3 fruit fly cellular contexts compared by ENCODE assay signal in genomic region chr2L:7148919-7149318, dm6.
TF ChIP-seq lines count a peak whose summit lies in the region.

No protein-coding gene starts in this region.

- TF ChIP-seq CTCF in whole organism, embryonic (GFP tag; optimal IDR thresholded peaks at IDR 0.05; lab: Kevin White, UChicago), result no peak

TF ChIP-seq in whole organism, embryonic, 481 proteins besides CTCF, POLR2A, EP300 and RAD21 (continues in another document):
- TF ChIP-seq br (optimal IDR thresholded peaks at IDR 0.05; lab: Kevin White, UChicago), result no peak
- TF ChIP-seq chn (GFP tag; optimal IDR thresholded peaks at IDR 0.05; lab: Kevin White, UChicago), result peak; percentile 53
- peak; percentile 24 for TF ChIP-seq gsb-n (tag; optimal IDR thresholded peaks at IDR 0.05; lab: Kevin White, UChicago)
- 0 out of 2 replicates have a peak, but pooled peaks have one; percentile 15 for TF ChIP-seq dimm (GFP tag; IDR thresholded peaks at IDR 0.05; lab: Robert Waterston, UW)
- TF ChIP-seq nerfin-1 (tag; optimal IDR thresholded peaks at IDR 0.05; lab: Kevin White, UChicago), result no peak
- no peak for TF ChIP-seq da (GFP tag; optimal IDR thresholded peaks at IDR 0.05; lab: Kevin White, UChicago)
- TF ChIP-seq CG11456 (GFP tag; IDR thresholded peaks at IDR 0.05; lab: Robert Waterston, UW), result no peak
- no peak for TF ChIP-seq amos (GFP tag; IDR thresholded peaks at IDR 0.05; lab: Robert Waterston, UW; ENCODE audit: partially characterized antibody)
- TF ChIP-seq bowl (GFP tag; IDR thresholded peaks at IDR 0.05; lab: Robert Waterston, UW), result no peak
- TF ChIP-seq CG8290 (GFP tag; optimal IDR thresholded peaks at IDR 0.05; lab: Kevin White, UChicago), result no peak
- TF ChIP-seq CG8290 (tag; optimal IDR thresholded peaks at IDR 0.05; lab: Kevin White, UChicago), result peak in 1 of 2 experiments; percentile 25
- TF ChIP-seq HLH4C (GFP tag; IDR thresholded peaks at IDR 0.05; lab: Robert Waterston, UW; ENCODE audit: partially characterized antibody), result no peak
- TF ChIP-seq CG7271 (tag; optimal IDR thresholded peaks at IDR 0.05; lab: Kevin White, UChicago), result no peak
- TF ChIP-seq dmrt11E (tag; optimal IDR thresholded peaks at IDR 0.05; lab: Kevin White, UChicago), result peak; percentile 54
- TF ChIP-seq CG6254 (GFP tag; optimal IDR thresholded peaks at IDR 0.05; lab: Kevin White, UChicago), result no peak
- peak; percentile 45; the same call in 1 of the 2 replicates for TF ChIP-seq CG10366 (GFP tag; IDR thresholded peaks at IDR 0.05; lab: Robert Waterston, UW)
- 0 out of 2 replicates have a peak, but pooled peaks have one; percentile 19 for TF ChIP-seq Drgx (GFP tag; IDR thresholded peaks at IDR 0.05; lab: Robert Waterston, UW)
- TF ChIP-seq Awh (GFP tag; IDR thresholded peaks at IDR 0.05; lab: Robert Waterston, UW), result 0 out of 2 replicates have a peak, but pooled peaks have one; percentile 15
- no peak for TF ChIP-seq CG15479 (GFP tag; optimal IDR thresholded peaks at IDR 0.05; lab: Kevin White, UChicago)
- TF ChIP-seq nmo (GFP tag; optimal IDR thresholded peaks at IDR 0.05; lab: Kevin White, UChicago), result peak; percentile 45
- no peak for TF ChIP-seq CG31365 (tag; optimal IDR thresholded peaks at IDR 0.05; lab: Kevin White, UChicago)
- TF ChIP-seq CG13624 (GFP tag; optimal IDR thresholded peaks at IDR 0.05; lab: Kevin White, UChicago), result no peak
- TF ChIP-seq CG17359 (tag; optimal IDR thresholded peaks at IDR 0.05; lab: Kevin White, UChicago), result peak; percentile 48
- TF ChIP-seq CG18599 (GFP tag; optimal IDR thresholded peaks at IDR 0.05; lab: Kevin White, UChicago), result no peak
- peak; percentile 31 for TF ChIP-seq CG12769 (tag; optimal IDR thresholded peaks at IDR 0.05; lab: Kevin White, UChicago)
- TF ChIP-seq CG6689 (GFP tag; IDR thresholded peaks at IDR 0.05; lab: Robert Waterston, UW), result peak; percentile 44; the same call in 1 of the 2 replicates
- peak; percentile 3 for TF ChIP-seq ewg (GFP tag; optimal IDR thresholded peaks at IDR 0.05; lab: Kevin White, UChicago)
- no peak for TF ChIP-seq CG2202 (tag; optimal IDR thresholded peaks at IDR 0.05; lab: Kevin White, UChicago)
- peak; percentile 30 for TF ChIP-seq Chrac-16 (GFP tag; optimal IDR thresholded peaks at IDR 0.05; lab: Kevin White, UChicago)

TF ChIP-seq in whole organism, prepupa, 60 proteins besides CTCF, POLR2A, EP300 and RAD21:
- TF ChIP-seq Smox (GFP tag; optimal IDR thresholded peaks at IDR 0.05; lab: Kevin White, UChicago) (no peak), Hr39 (GFP tag; optimal IDR thresholded peaks at IDR 0.05; lab: Kevin White, UChicago) (no peak), Hr4 (GFP tag; optimal IDR thresholded peaks at IDR 0.05; lab: Kevin White, UChicago) (peak; percentile 10), eg (GFP tag; IDR thresholded peaks at IDR 0.05; lab: Robert Waterston, UW) (peak; percentile 53; the same call in 1 of the 3 replicates), CG6163 (GFP tag; IDR thresholded peaks at IDR 0.05; lab: Robert Waterston, UW) (0 out of 3 replicates have a peak, but pooled peaks have one; percentile 35), CG32006 (GFP tag; optimal IDR thresholded peaks at IDR 0.05; lab: Kevin White, UChicago) (peak; percentile 5)

TF ChIP-seq in whole organism, pupa, 21 proteins besides CTCF, POLR2A, EP300 and RAD21:
- no peak for TF ChIP-seq Ets98B (GFP tag; IDR thresholded peaks at IDR 0.05; lab: Robert Waterston, UW)
- no peak for TF ChIP-seq rn (GFP tag; IDR thresholded peaks at IDR 0.05; lab: Robert Waterston, UW)
- TF ChIP-seq CG32121 (GFP tag; IDR thresholded peaks at IDR 0.05; lab: Robert Waterston, UW), result no peak
- peak; percentile 49 for TF ChIP-seq CG4496 (GFP tag; IDR thresholded peaks at IDR 0.05; lab: Robert Waterston, UW)

Comparison
In these comparisons a context has a peak if more than half of its experiments do, and no peak if none do; other contexts are left out.
1. Of the 7 proteins assayed by ChIP-seq in both whole organism, embryonic and whole organism, prepupa: peak only in whole organism, embryonic: Blimp-1, Gug and Sox102F; only in whole organism, prepupa: none; in both: none; in neither: 4.